Worm (Caenorhabditis elegans) whole organism, L2 larva: ENCODE results near the gene ama-1.

ENCODE experiments used
- C34F6.9 ChIP-seq: fragments of 150-350 bp; optimal IDR thresholded peaks from 2 replicates; lab custom pipeline; 2014; ENCODE audit warnings: missing biosample characterization, missing genetic modification characterization
- F13H6.1 ChIP-seq: sonication (generic microtip); optimal IDR thresholded peaks from 2 replicates; lab custom pipeline; 2016; ENCODE audit warnings: missing genetic modification characterization, missing compliant biosample characterization
- R02D3.7 ChIP-seq: fragments of 150-350 bp; optimal IDR thresholded peaks from 2 replicates; lab custom pipeline; 2014; ENCODE audit warnings: missing biosample characterization, missing genetic modification characterization
- Y55F3AM.14 ChIP-seq: fragments of 200-800 bp; sonication (Bioruptor generic); optimal IDR thresholded peaks from 2 replicates; lab custom pipeline; 2018; ENCODE audit warnings: mild to moderate bottlenecking, missing genetic modification characterization, missing compliant biosample characterization
- ZK546.5 ChIP-seq: sonication (generic microtip); optimal IDR thresholded peaks from 2 replicates; lab custom pipeline; 2017; ENCODE audit warnings: missing biosample characterization, missing genetic modification characterization
- alr-1 ChIP-seq: fragments of 150-350 bp; optimal IDR thresholded peaks from 2 replicates; lab custom pipeline; 2014; ENCODE audit warnings: missing biosample characterization, missing genetic modification characterization
- aly-2 ChIP-seq: fragments of 150-350 bp; optimal IDR thresholded peaks from 2 replicates; lab custom pipeline; 2014; ENCODE audit warnings: missing biosample characterization, missing genetic modification characterization
- ama-1 ChIP-seq: fragments of 150-350 bp; optimal IDR thresholded peaks from 2 replicates; lab custom pipeline; 2018; ENCODE audit warnings: inconsistent platforms
- blmp-1 ChIP-seq: sonication (generic microtip); optimal IDR thresholded peaks from 2 replicates; lab custom pipeline; 2017; ENCODE audit warnings: missing genetic modification characterization, mild to moderate bottlenecking, missing compliant biosample characterization, antibody characterized with exemption, moderate library complexity; ENCODE audit not compliant: insufficient read depth
- ceh-16 ChIP-seq: fragments of 150-350 bp; optimal IDR thresholded peaks from 2 replicates; lab custom pipeline; 2014; ENCODE audit warnings: missing biosample characterization, missing genetic modification characterization
- ceh-82 ChIP-seq: fragments of 150-350 bp; optimal IDR thresholded peaks from 2 replicates; lab custom pipeline; 2014; ENCODE audit warnings: missing biosample characterization, missing genetic modification characterization
- crh-2 ChIP-seq: sonication (generic microtip); optimal IDR thresholded peaks from 2 replicates; lab custom pipeline; 2017; ENCODE audit warnings: missing biosample characterization, missing genetic modification characterization
- dmd-4 ChIP-seq: sonication (generic microtip); optimal IDR thresholded peaks from 2 replicates; lab custom pipeline; 2017; ENCODE audit warnings: missing biosample characterization, missing genetic modification characterization
- egl-27 ChIP-seq: sonication (generic microtip); optimal IDR thresholded peaks from 3 replicates; lab custom pipeline; 2017; ENCODE audit warnings: missing biosample characterization, missing genetic modification reagents, missing genetic modification characterization
- elt-1 ChIP-seq: fragments of 150-350 bp; optimal IDR thresholded peaks from 2 replicates; lab custom pipeline; 2014; ENCODE audit warnings: missing biosample characterization, missing genetic modification characterization
- elt-3 ChIP-seq: sonication (generic microtip); optimal IDR thresholded peaks from 2 replicates; lab custom pipeline; 2017; ENCODE audit warnings: missing biosample characterization, missing genetic modification characterization
- fos-1 ChIP-seq: fragments of 150-350 bp; optimal IDR thresholded peaks from 2 replicates; lab custom pipeline; 2014; ENCODE audit warnings: missing biosample characterization, missing genetic modification characterization
- gmeb-1 ChIP-seq: fragments of 150-350 bp; optimal IDR thresholded peaks from 2 replicates; lab custom pipeline; 2014; ENCODE audit warnings: missing biosample characterization, missing genetic modification characterization
- lin-11 ChIP-seq: fragments of 150-350 bp; sonication (generic microtip); optimal IDR thresholded peaks from 2 replicates; lab custom pipeline; 2014; ENCODE audit warnings: missing biosample characterization, missing genetic modification characterization, inconsistent platforms, mixed read lengths
- lin-13 ChIP-seq: fragments of 150-350 bp; optimal IDR thresholded peaks from 2 replicates; lab custom pipeline; 2014; ENCODE audit warnings: missing biosample characterization, missing genetic modification reagents, missing genetic modification characterization
- lin-39 ChIP-seq: fragments of 150-350 bp; optimal IDR thresholded peaks from 2 replicates; lab custom pipeline; 2014; ENCODE audit warnings: missing biosample characterization, missing genetic modification reagents, missing genetic modification characterization
- lsy-2 ChIP-seq, 2 experiments: fragments of 150-350 bp in 1 of 2; sonication (generic microtip) in 1 of 2; optimal IDR thresholded peaks; 2 replicates each; lab custom pipeline; 2014 to 2017; ENCODE audit warnings: missing biosample characterization in 2 of 2, missing genetic modification characterization in 2 of 2
- mab-5 ChIP-seq: fragments of 150-350 bp; optimal IDR thresholded peaks from 2 replicates; lab custom pipeline; 2014; ENCODE audit warnings: missing biosample characterization, missing genetic modification characterization
- mbf-1 ChIP-seq: sonication (generic microtip); optimal IDR thresholded peaks from 2 replicates; lab custom pipeline; 2017; ENCODE audit warnings: missing biosample characterization, missing genetic modification characterization
- mdl-1 ChIP-seq, 2 experiments: fragments of 150-350 bp in 1 of 2; sonication (generic microtip) in 1 of 2; optimal IDR thresholded peaks; 2 replicates each; lab custom pipeline; 2017; ENCODE audit warnings: missing biosample characterization in 2 of 2, missing genetic modification characterization in 2 of 2
- nhr-10 ChIP-seq: sonication (generic microtip); optimal IDR thresholded peaks from 2 replicates; lab custom pipeline; 2017; ENCODE audit warnings: missing biosample characterization, missing genetic modification characterization
- nhr-11 ChIP-seq: fragments of 150-350 bp; optimal IDR thresholded peaks from 2 replicates; lab custom pipeline; 2014; ENCODE audit warnings: missing biosample characterization, missing genetic modification characterization
- nhr-12 ChIP-seq: fragments of 150-350 bp; optimal IDR thresholded peaks from 2 replicates; lab custom pipeline; 2014; ENCODE audit warnings: missing biosample characterization, missing genetic modification characterization
- nhr-129 ChIP-seq: fragments of 150-350 bp; optimal IDR thresholded peaks from 2 replicates; lab custom pipeline; 2014; ENCODE audit warnings: missing biosample characterization, missing genetic modification characterization
- nhr-21 ChIP-seq: fragments of 150-350 bp; optimal IDR thresholded peaks from 2 replicates; lab custom pipeline; 2014; ENCODE audit warnings: missing biosample characterization, missing genetic modification characterization
- nhr-23 ChIP-seq: fragments of 150-350 bp; optimal IDR thresholded peaks from 2 replicates; lab custom pipeline; 2014; ENCODE audit warnings: missing biosample characterization, missing genetic modification reagents, missing genetic modification characterization
- nhr-237 ChIP-seq: fragments of 150-350 bp; optimal IDR thresholded peaks from 2 replicates; lab custom pipeline; 2014; ENCODE audit warnings: missing biosample characterization, missing genetic modification characterization
- nhr-25 ChIP-seq: fragments of 150-350 bp; sonication (generic microtip); optimal IDR thresholded peaks from 3 replicates; lab custom pipeline; 2014; ENCODE audit warnings: missing biosample characterization, missing genetic modification characterization
- nhr-6 ChIP-seq: fragments of 150-350 bp; optimal IDR thresholded peaks from 2 replicates; lab custom pipeline; 2014; ENCODE audit warnings: missing biosample characterization, missing genetic modification characterization
- nhr-77 ChIP-seq: fragments of 150-350 bp; optimal IDR thresholded peaks from 2 replicates; lab custom pipeline; 2014; ENCODE audit warnings: missing biosample characterization, missing genetic modification characterization
- peb-1 ChIP-seq: fragments of 150-350 bp; optimal IDR thresholded peaks from 2 replicates; lab custom pipeline; 2014; ENCODE audit warnings: missing biosample characterization, missing genetic modification characterization
- sem-4 ChIP-seq: fragments of 150-350 bp; optimal IDR thresholded peaks from 2 replicates; lab custom pipeline; 2014; ENCODE audit warnings: missing biosample characterization, missing genetic modification reagents, missing genetic modification characterization
- skn-1 ChIP-seq: sonication (generic microtip); optimal IDR thresholded peaks from 2 replicates; lab custom pipeline; 2017; ENCODE audit warnings: missing biosample characterization, missing genetic modification characterization
- sma-3 ChIP-seq: sonication (generic microtip); optimal IDR thresholded peaks from 2 replicates; lab custom pipeline; 2016; ENCODE audit warnings: missing genetic modification reagents, missing genetic modification characterization, missing compliant biosample characterization
- sma-9 ChIP-seq, 2 experiments: fragments of 150-350 bp in 1 of 2; sonication (generic microtip) in 1 of 2; optimal IDR thresholded peaks; 2 replicates each; lab custom pipeline; 2014 to 2016; ENCODE audit warnings: missing genetic modification characterization in 2 of 2, mild to moderate bottlenecking in 1 of 2, missing biosample characterization in 1 of 2, missing compliant biosample characterization in 1 of 2, missing genetic modification reagents in 1 of 2, moderate library complexity in 1 of 2
- snpc-4 ChIP-seq: fragments of 150-350 bp; optimal IDR thresholded peaks from 2 replicates; lab custom pipeline; 2014; ENCODE audit warnings: missing biosample characterization, missing genetic modification characterization
- unc-39 ChIP-seq: fragments of 150-350 bp; optimal IDR thresholded peaks from 2 replicates; lab custom pipeline; 2014; ENCODE audit warnings: missing biosample characterization, missing genetic modification characterization
- unc-55 ChIP-seq: fragments of 150-350 bp; sonication (generic microtip); optimal IDR thresholded peaks from 3 replicates; lab custom pipeline; 2014; ENCODE audit warnings: missing biosample characterization, missing genetic modification reagents, missing genetic modification characterization
- unc-62 ChIP-seq: fragments of 150-350 bp; optimal IDR thresholded peaks from 2 replicates; lab custom pipeline; 2014; ENCODE audit warnings: missing biosample characterization, missing genetic modification reagents, missing genetic modification characterization
- zag-1 ChIP-seq: fragments of 150-350 bp; optimal IDR thresholded peaks from 2 replicates; lab custom pipeline; 2014; ENCODE audit warnings: missing biosample characterization, missing genetic modification characterization
- ztf-1 ChIP-seq: fragments of 200-800 bp; sonication (Bioruptor generic); conservative IDR thresholded peaks from 2 replicates; pipeline ENCODE4 v1.3.6; 2022; ENCODE audit warnings: missing genetic modification characterization, missing compliant biosample characterization
- ztf-11 ChIP-seq: sonication (generic microtip); optimal IDR thresholded peaks from 2 replicates; lab custom pipeline; 2017; ENCODE audit warnings: missing biosample characterization, missing genetic modification characterization
- ztf-4 ChIP-seq: fragments of 150-350 bp; optimal IDR thresholded peaks from 2 replicates; lab custom pipeline; 2014; ENCODE audit warnings: missing biosample characterization, missing genetic modification characterization

ama-1 gene

DNA sequence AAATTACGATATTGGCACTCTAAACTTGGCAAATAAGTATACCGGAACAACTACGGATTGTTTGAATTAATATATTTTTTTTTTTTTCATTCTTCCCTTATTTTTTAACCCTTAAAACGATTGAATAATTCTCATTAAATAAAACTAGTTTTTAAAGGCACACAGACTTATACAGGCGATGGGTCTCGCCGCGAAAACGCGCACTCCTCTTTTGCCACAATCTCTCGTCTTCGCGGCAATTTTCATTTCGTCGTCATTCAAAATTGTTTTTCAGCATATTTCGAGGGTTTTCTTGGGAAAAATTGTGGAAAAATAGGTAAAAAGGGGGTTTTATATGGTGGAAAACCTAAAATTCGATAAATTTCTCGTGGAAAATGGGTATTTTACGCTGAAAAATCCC is 536 bp upstream of the ama-1 start:
- no peak for TF ChIP-seq Y55F3AM.14 (GFP tag; lab: Kevin White, UChicago)
- no peak for TF ChIP-seq ceh-82 (tag; lab: Kevin White, UChicago)
- TF ChIP-seq mdl-1 (tag; optimal IDR thresholded peaks at IDR 0.05; lab: Kevin White, UChicago): no peak
- TF ChIP-seq zag-1 (tag; lab: Kevin White, UChicago): no peak
- no peak for TF ChIP-seq mab-5
- TF ChIP-seq nhr-25: peak; percentile 33
- TF ChIP-seq nhr-23 (tag; lab: Kevin White, UChicago): no peak
- TF ChIP-seq nhr-237 (tag; lab: Kevin White, UChicago): no peak
- TF ChIP-seq ceh-16: no peak
- TF ChIP-seq lin-39: no peak
- TF ChIP-seq snpc-4 (tag; lab: Kevin White, UChicago): peak; percentile 42
- no peak for TF ChIP-seq unc-62 (GFP tag; lab: Kevin White, UChicago)
- peak; percentile 40 for TF ChIP-seq nhr-21 (tag; lab: Kevin White, UChicago)
- TF ChIP-seq nhr-11 (tag; lab: Kevin White, UChicago): no peak
- TF ChIP-seq crh-2 (tag; lab: Kevin White, UChicago): peak; percentile 11
- peak; percentile 51 for TF ChIP-seq C34F6.9 (tag; lab: Kevin White, UChicago)
- no peak for TF ChIP-seq nhr-12 (tag; lab: Kevin White, UChicago)
- no peak for TF ChIP-seq ZK546.5 (tag; lab: Kevin White, UChicago)
- TF ChIP-seq ztf-4 (tag; lab: Kevin White, UChicago): no peak
- TF ChIP-seq nhr-129: no peak
- TF ChIP-seq lsy-2 (tag; optimal IDR thresholded peaks at IDR 0.05; lab: Kevin White, UChicago): peak; percentile 39 to 85
- TF ChIP-seq sma-9 (GFP tag; optimal IDR thresholded peaks at IDR 0.05; lab: Kevin White, UChicago): peak; percentile 66
- TF ChIP-seq sma-9 (tag; optimal IDR thresholded peaks at IDR 0.05; lab: Kevin White, UChicago): no peak
- TF ChIP-seq ztf-1 (GFP tag; lab: Robert Waterston, UW): no peak
- TF ChIP-seq mbf-1 (tag; lab: Kevin White, UChicago): no peak
- peak; percentile 35 for TF ChIP-seq lin-13 (GFP tag; lab: Kevin White, UChicago)
- TF ChIP-seq unc-55: peak; percentile 78
- TF ChIP-seq F13H6.1: peak; percentile 20
- no peak for TF ChIP-seq fos-1
- no peak for TF ChIP-seq egl-27 (tag; lab: Kevin White, UChicago)
- TF ChIP-seq aly-2 (tag; lab: Kevin White, UChicago): no peak
- TF ChIP-seq elt-1 (tag; lab: Kevin White, UChicago): no peak
- TF ChIP-seq alr-1 (tag; lab: Kevin White, UChicago): no peak
- TF ChIP-seq lin-11 (tag; lab: Kevin White, UChicago): peak; percentile 19
- no peak for TF ChIP-seq dmd-4 (tag; lab: Kevin White, UChicago)
- TF ChIP-seq nhr-10 (tag; lab: Kevin White, UChicago): no peak
- TF ChIP-seq sem-4 (tag; lab: Kevin White, UChicago): no peak
- no peak for TF ChIP-seq nhr-77 (tag; lab: Kevin White, UChicago)
- no peak for TF ChIP-seq ama-1 (lab: Kevin White, UChicago)
- TF ChIP-seq ztf-11 (tag; lab: Kevin White, UChicago): no peak
- TF ChIP-seq blmp-1 (tag; lab: Kevin White, UChicago): no peak
- TF ChIP-seq R02D3.7 (tag; lab: Kevin White, UChicago): no peak
- peak; percentile 65 for TF ChIP-seq gmeb-1 (tag; lab: Kevin White, UChicago)
- no peak for TF ChIP-seq unc-39 (tag; lab: Kevin White, UChicago)
- TF ChIP-seq elt-3: no peak
- peak; percentile 20 for TF ChIP-seq sma-3 (GFP tag; lab: Kevin White, UChicago)
- no peak for TF ChIP-seq nhr-6 (tag; lab: Kevin White, UChicago)
- TF ChIP-seq skn-1 (tag; lab: Kevin White, UChicago): no peak
- no peak for TF ChIP-seq peb-1 (tag; lab: Kevin White, UChicago)
- TF ChIP-seq, all 48 proteins: peak for 13
